Worm (Caenorhabditis elegans) whole organism, L4/young adult: ENCODE measurements around the gene C49G7.7.

Experiments
- W03F9.2 ChIP-seq: fragments of 150-350 bp; optimal IDR thresholded peaks from 2 replicates; lab custom pipeline; 2014; ENCODE audit warnings: missing biosample characterization, missing genetic modification characterization
- dao-5 ChIP-seq: sonication (generic microtip); optimal IDR thresholded peaks from 2 replicates; lab custom pipeline; 2016; ENCODE audit warnings: missing genotype, missing genetic modification characterization, moderate library complexity, missing compliant biosample characterization
- him-1 ChIP-seq: sonication (generic microtip); optimal IDR thresholded peaks from 2 replicates; lab custom pipeline; 2016; ENCODE audit warnings: missing genotype, missing genetic modification reagents, missing genetic modification characterization, missing compliant biosample characterization

DNA sequence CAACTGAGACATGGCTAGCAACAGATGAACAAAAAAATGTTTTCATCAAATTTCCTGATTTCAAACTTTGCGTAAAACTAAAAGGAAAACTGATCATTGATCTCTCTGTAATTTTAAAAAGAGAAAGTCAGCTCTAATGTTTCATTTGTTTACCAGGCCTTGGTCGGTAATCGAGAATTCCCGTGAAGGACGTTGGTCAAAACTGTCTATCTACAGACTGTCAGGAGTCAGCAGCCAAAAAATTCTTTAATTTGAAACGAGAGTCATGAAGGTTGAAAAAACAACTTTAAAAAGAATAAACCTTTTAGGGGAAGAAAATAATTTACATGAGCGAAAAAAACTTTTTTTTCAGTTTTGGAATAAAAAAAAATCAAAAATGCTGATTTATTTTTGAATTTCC, 49.2 kb upstream of the C49G7.7 start:
- TF ChIP-seq him-1 (tag; lab: Kevin White, UChicago) (no peak), dao-5 (no peak), W03F9.2 (no peak)
